Fruit fly (Drosophila melanogaster) whole organism, adult: ENCODE results near the gene CG33947.

Experiments used
- CG11617 ChIP-seq: fragments of 200-800 bp; sonication (Bioruptor generic); optimal IDR thresholded peaks from 2 replicates; lab custom pipeline; 2017; ENCODE audit warnings: mild to moderate bottlenecking, missing biosample characterization, missing genetic modification reagents, missing genetic modification characterization
- CG14711 ChIP-seq: fragments of 200-800 bp; sonication (Bioruptor generic); optimal IDR thresholded peaks from 2 replicates; lab custom pipeline; 2018; ENCODE audit warnings: missing biosample characterization, mild to moderate bottlenecking, missing genetic modification characterization, moderate library complexity
- CG33017 ChIP-seq: fragments of 200-800 bp; sonication (Bioruptor generic); optimal IDR thresholded peaks from 2 replicates; lab custom pipeline; 2018; ENCODE audit warnings: missing biosample characterization, mild to moderate bottlenecking, missing genetic modification characterization, moderate library complexity
- CG5204 ChIP-seq: fragments of 200-800 bp; sonication (Bioruptor generic); optimal IDR thresholded peaks from 2 replicates; lab custom pipeline; 2016; ENCODE audit warnings: missing biosample characterization, missing genetic modification characterization
- CG7045 ChIP-seq: fragments of 200-800 bp; sonication (Bioruptor generic); optimal IDR thresholded peaks from 2 replicates; lab custom pipeline; 2017; ENCODE audit warnings: missing biosample characterization, mild to moderate bottlenecking, missing genetic modification characterization
- CG7101 ChIP-seq: fragments of 200-800 bp; sonication (Bioruptor generic); optimal IDR thresholded peaks from 2 replicates; lab custom pipeline; 2018; ENCODE audit warnings: missing biosample characterization, mild to moderate bottlenecking, missing genetic modification characterization, moderate library complexity
- Clk ChIP-seq: fragments of 200-800 bp; sonication (Bioruptor generic); optimal IDR thresholded peaks from 2 replicates; lab custom pipeline; 2017; ENCODE audit warnings: missing biosample characterization, missing genetic modification characterization
- Hr96 ChIP-seq: fragments of 200-800 bp; sonication (Bioruptor generic); optimal IDR thresholded peaks from 2 replicates; lab custom pipeline; 2016; ENCODE audit warnings: missing biosample characterization, missing genetic modification characterization
- Mnt ChIP-seq: fragments of 200-800 bp; sonication (Bioruptor generic); optimal IDR thresholded peaks from 2 replicates; lab custom pipeline; 2016; ENCODE audit warnings: missing biosample characterization, mild to moderate bottlenecking, missing genetic modification characterization
- cnc ChIP-seq, 2 experiments: fragments of >200 bp; optimal IDR thresholded peaks; 2 replicates each; lab custom pipeline; 2017
- kay ChIP-seq: fragments of 200-800 bp; sonication (Bioruptor generic); peaks from one replicate; lab custom pipeline; 2016; ENCODE audit warnings: missing biosample characterization, missing genetic modification characterization, borderline replicate concordance
- ovo ChIP-seq: fragments of 200-800 bp; sonication (Bioruptor generic); optimal IDR thresholded peaks from 2 replicates; lab custom pipeline; 2016; ENCODE audit warnings: missing biosample characterization, missing genetic modification characterization

dm6 chr3L:11092610-11092961 is 3.7 kb upstream of the CG33947 start:
- TF ChIP-seq CG7101 (no peak), cnc (optimal IDR thresholded peaks at IDR 0.05; lab: Kevin White, UChicago) (no peak), Clk (GFP tag; lab: Kevin White, UChicago) (no peak), kay (GFP tag; lab: Kevin White, UChicago) (no peak), Mnt (no peak), CG33017 (tag; lab: Kevin White, UChicago) (no peak), CG11617 (GFP tag; lab: Kevin White, UChicago) (no peak), Hr96 (GFP tag; lab: Kevin White, UChicago) (no peak), CG14711 (tag; lab: Kevin White, UChicago) (no peak), CG7045 (GFP tag; lab: Kevin White, UChicago) (no peak), ovo (GFP tag; lab: Kevin White, UChicago) (no peak), CG5204 (GFP tag; lab: Kevin White, UChicago) (no peak)
